Worm (Caenorhabditis elegans): ENCODE results near the gene irld-65.

DNA sequence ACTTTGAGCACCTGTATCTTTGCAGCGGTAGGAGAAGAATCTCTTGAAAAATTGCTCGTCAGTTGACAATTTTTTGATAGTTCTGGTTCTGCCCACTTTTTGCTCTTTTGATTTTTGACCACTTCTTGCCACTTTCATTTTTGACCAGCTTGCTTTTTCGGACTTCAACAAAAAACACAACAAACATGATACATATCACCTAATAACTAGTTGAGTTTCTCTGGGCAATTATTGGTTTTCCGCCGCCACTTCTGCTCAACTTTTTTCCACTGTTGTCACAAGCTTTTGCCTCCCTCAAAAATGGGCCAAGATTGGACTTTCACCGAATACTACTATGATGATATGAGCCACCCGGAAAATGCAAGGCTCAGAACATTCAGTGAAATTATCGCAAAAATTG lies 20.6 kb upstream of the irld-65 start, which contains the start of gene srw-60:
- TF ChIP-seq daf-12 (tag; optimal IDR thresholded peaks at IDR 0.05) (no peak), spr-3 (GFP tag; optimal IDR thresholded peaks at IDR 0.05) (no peak), ama-1 (optimal IDR thresholded peaks at IDR 0.05) (no peak), lsy-2 (tag; optimal IDR thresholded peaks at IDR 0.05) (no peak), lin-13 (GFP tag; optimal IDR thresholded peaks at IDR 0.05) (no peak), hif-1 (tag; optimal IDR thresholded peaks at IDR 0.05) (no peak), fos-1 (tag; optimal IDR thresholded peaks at IDR 0.05) (no peak), snpc-4 (tag; optimal IDR thresholded peaks at IDR 0.05) (no peak), fkh-10 (GFP tag; optimal IDR thresholded peaks at IDR 0.05) (no peak), zag-1 (tag; optimal IDR thresholded peaks at IDR 0.05) (no peak), mep-1 (tag; optimal IDR thresholded peaks at IDR 0.05) (no peak), pha-4 (GFP tag; IDR thresholded peaks at IDR 0.05) (no peak), pha-4 (tag; optimal IDR thresholded peaks at IDR 0.05) (no peak), zfp-3 (GFP tag; conservative IDR thresholded peaks at IDR 0.05) (no peak)
